Fruit fly (Drosophila melanogaster) whole organism, embryonic: ENCODE results near the gene Ak3.

Experiments
- Antp ChIP-seq: fragments of 200-800 bp; sonication (Bioruptor generic); optimal IDR thresholded peaks from 3 replicates; lab custom pipeline; 2016; ENCODE audit warnings: missing biosample characterization, missing genetic modification characterization
- CG10431 ChIP-seq: fragments of 200-800 bp; sonication (Bioruptor generic); optimal IDR thresholded peaks from 3 replicates; lab custom pipeline; 2018; ENCODE audit warnings: missing biosample characterization, mild to moderate bottlenecking, missing genetic modification characterization
- CG11456 ChIP-seq: fragments of 200-800 bp; sonication (Bioruptor generic); IDR thresholded peaks from 3 replicates; pipeline ENCODE4 v1.3.6; 2022; ENCODE audit warnings: missing biosample characterization, missing genetic modification characterization
- CG16779 ChIP-seq: fragments of 200-800 bp; sonication (Bioruptor generic); IDR thresholded peaks from 2 replicates; pipeline ENCODE4 v1.3.6; 2022; ENCODE audit warnings: missing biosample characterization, missing genetic modification characterization
- Dref ChIP-seq: fragments of 200-800 bp; sonication (Bioruptor generic); IDR thresholded peaks from 2 replicates; pipeline ENCODE4 v1.3.6; 2022; ENCODE audit warnings: missing biosample characterization, missing genetic modification characterization
- Gug ChIP-seq: fragments of 200-800 bp; sonication (Bioruptor generic); IDR thresholded peaks from 4 replicates; pipeline ENCODE4 v1.3.6; 2022; ENCODE audit warnings: missing biosample characterization, missing genetic modification characterization
- fd64A ChIP-seq: fragments of 200-800 bp; sonication (Bioruptor generic); optimal IDR thresholded peaks from 3 replicates; lab custom pipeline; 2018; ENCODE audit warnings: missing biosample characterization, mild to moderate bottlenecking, missing genetic modification characterization
- pho ChIP-seq: fragments of 200-800 bp; sonication (Bioruptor generic); optimal IDR thresholded peaks from 2 replicates; lab custom pipeline; 2016; ENCODE audit warnings: missing biosample characterization, missing genetic modification characterization

DNA sequence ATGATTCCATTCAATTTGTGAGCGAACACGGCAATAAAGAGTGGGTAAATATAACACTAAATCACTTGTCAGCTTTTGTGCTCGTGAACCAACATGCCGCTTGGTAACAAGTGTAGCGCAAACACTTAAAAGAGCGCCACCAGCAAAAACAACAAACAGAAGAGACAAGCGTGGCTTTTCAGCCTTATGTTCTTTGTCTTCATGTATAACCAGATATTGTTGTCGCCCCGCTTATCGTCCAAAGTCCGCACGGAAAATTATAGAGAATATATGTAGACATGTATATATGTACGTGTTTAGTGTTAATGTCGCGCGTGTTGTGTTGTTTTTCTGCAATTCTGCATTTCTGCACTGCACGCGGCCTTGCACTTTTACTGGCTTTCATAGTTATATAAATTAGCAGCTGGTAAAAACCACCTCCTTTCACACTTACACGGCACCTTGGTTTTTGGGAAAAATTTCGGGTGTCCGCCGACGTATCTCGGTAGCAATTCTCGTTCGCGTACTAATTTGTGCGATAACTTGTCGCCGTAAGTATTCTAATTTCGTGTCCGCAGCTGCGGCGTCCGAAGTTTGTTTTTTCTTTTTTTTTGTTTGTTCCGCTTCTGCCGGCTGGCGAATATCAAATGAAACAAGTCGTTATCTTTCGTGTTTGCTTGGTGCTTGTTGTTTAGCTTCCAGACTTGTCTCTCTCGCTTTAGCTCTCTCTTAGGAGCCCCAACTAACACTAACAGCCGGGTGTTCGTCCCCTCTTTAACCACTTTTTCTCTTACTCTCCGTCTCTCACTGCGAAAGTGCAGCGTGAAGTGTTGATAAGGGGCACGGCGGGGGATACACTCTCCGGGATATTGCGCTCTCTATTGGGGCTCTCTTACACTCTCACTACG lies 512 bp downstream of the Ak3 start:
- no peak for TF ChIP-seq Dref (GFP tag; lab: Robert Waterston, UW)
- TF ChIP-seq fd64A, result no peak
- TF ChIP-seq CG10431 (GFP tag; lab: Kevin White, UChicago), result peak; percentile 49
- no peak for TF ChIP-seq pho (GFP tag; lab: Kevin White, UChicago)
- peak; percentile 28; the same call in 1 of the 2 replicates for TF ChIP-seq CG16779 (GFP tag; lab: Robert Waterston, UW)
- TF ChIP-seq CG11456, result peak; percentile 54; the same call in 2 of the 3 replicates
- TF ChIP-seq Gug (GFP tag; lab: Robert Waterston, UW), result peak; percentile 25; the same call in 1 of the 4 replicates
- TF ChIP-seq Antp (GFP tag; lab: Kevin White, UChicago), result peak; percentile 31
